Fruit fly (Drosophila melanogaster): Measurements from ENCODE around the gene CG9777.

Gene CG9777

dm6 chrX:16651098-16651497, 19.1 kb upstream of the CG9777 start, which contains the start of the genes CG32573 and CG42512 (continued):
- no peak for TF ChIP-seq CG10431 (GFP tag; optimal IDR thresholded peaks at IDR 0.05)
- TF ChIP-seq stwl (tag; optimal IDR thresholded peaks at IDR 0.05), result peak; percentile 95
- TF ChIP-seq ara (GFP tag; IDR thresholded peaks at IDR 0.05), result no peak
- peak; percentile 38 for TF ChIP-seq CTCF (GFP tag; optimal IDR thresholded peaks at IDR 0.05)
- TF ChIP-seq maf-S (GFP tag; optimal IDR thresholded peaks at IDR 0.05), result no peak
- peak; percentile 63 for TF ChIP-seq hbn (GFP tag; IDR thresholded peaks at IDR 0.05; ENCODE audit: partially characterized antibody)
- peak; percentile 74 for TF ChIP-seq tna (GFP tag; IDR thresholded peaks at IDR 0.05; ENCODE audit: partially characterized antibody)
- TF ChIP-seq CG1603 (tag; optimal IDR thresholded peaks at IDR 0.05), result peak; percentile 79
- peak; percentile 77 for TF ChIP-seq CG9437 (GFP tag; optimal IDR thresholded peaks at IDR 0.05)
- peak; percentile 77 for TF ChIP-seq Dref (GFP tag; IDR thresholded peaks at IDR 0.05)
- TF ChIP-seq sima (GFP tag; optimal IDR thresholded peaks at IDR 0.05), result no peak
- TF ChIP-seq slou (GFP tag; optimal IDR thresholded peaks at IDR 0.05), result no peak
- TF ChIP-seq CG30020 (tag; optimal IDR thresholded peaks at IDR 0.05), result peak; percentile 19
- no peak for TF ChIP-seq CG15696 (tag; optimal IDR thresholded peaks at IDR 0.05)
- TF ChIP-seq ftz-f1 (GFP tag; optimal IDR thresholded peaks at IDR 0.05), result no peak
- peak; percentile 78 for TF ChIP-seq CG9797 (GFP tag; optimal IDR thresholded peaks at IDR 0.05)
- TF ChIP-seq sob (GFP tag; IDR thresholded peaks at IDR 0.05), result 0 out of 2 replicates have a peak, but pooled peaks have one; percentile 23
- TF ChIP-seq CG31388 (GFP tag; optimal IDR thresholded peaks at IDR 0.05), result no peak
- no peak for TF ChIP-seq dan (GFP tag; IDR thresholded peaks at IDR 0.05)
- TF ChIP-seq amos (GFP tag; IDR thresholded peaks at IDR 0.05; ENCODE audit: partially characterized antibody), result peak; percentile 75
- peak; percentile 95 for TF ChIP-seq Dp (GFP tag; optimal IDR thresholded peaks at IDR 0.05)
- TF ChIP-seq CG17186 (GFP tag; optimal IDR thresholded peaks at IDR 0.05), result no peak
- peak; percentile 11 for TF ChIP-seq MESR4 (GFP tag; optimal IDR thresholded peaks at IDR 0.05)
- TF ChIP-seq nmo (GFP tag; optimal IDR thresholded peaks at IDR 0.05), result peak; percentile 23
- peak; percentile 26 for TF ChIP-seq CG3995 (GFP tag; optimal IDR thresholded peaks at IDR 0.05)
- no peak for TF ChIP-seq tgo (GFP tag; IDR thresholded peaks at IDR 0.05)
- peak; percentile 75 for TF ChIP-seq Dll (GFP tag; IDR thresholded peaks at IDR 0.05; ENCODE audit: partially characterized antibody)
- peak; percentile 24 for TF ChIP-seq CG15601 (tag; optimal IDR thresholded peaks at IDR 0.05)
- TF ChIP-seq grau (tag; optimal IDR thresholded peaks at IDR 0.05), result no peak
- TF ChIP-seq vnd (GFP tag; IDR thresholded peaks at IDR 0.05; ENCODE audit: partially characterized antibody), result 0 out of 3 replicates have a peak, but pooled peaks have one; percentile 52
- TF ChIP-seq Scr (GFP tag; IDR thresholded peaks at IDR 0.05; ENCODE audit: partially characterized antibody), result peak; percentile 65
- TF ChIP-seq CG34224 (GFP tag; IDR thresholded peaks at IDR 0.05; ENCODE audit: partially characterized antibody), result peak; percentile 79
- TF ChIP-seq Ets65A (GFP tag), result peak; percentile 62
- peak; percentile 79 for TF ChIP-seq Bgb (GFP tag; IDR thresholded peaks at IDR 0.05; ENCODE audit: partially characterized antibody)
- peak; percentile 49 for TF ChIP-seq HmgZ (tag; optimal IDR thresholded peaks at IDR 0.05)
- peak; percentile 20 for TF ChIP-seq phol (tag; optimal IDR thresholded peaks at IDR 0.05)
- no peak for TF ChIP-seq sr (GFP tag; IDR thresholded peaks at IDR 0.05)
- TF ChIP-seq CG13287 (GFP tag; IDR thresholded peaks at IDR 0.05; ENCODE audit: partially characterized antibody), result peak; percentile 83
- TF ChIP-seq B-H2 (GFP tag; optimal IDR thresholded peaks at IDR 0.05), result peak; percentile 43
- TF ChIP-seq Lhr (GFP tag; optimal IDR thresholded peaks at IDR 0.05), result peak; percentile 39
- peak; percentile 6 for TF ChIP-seq sens (GFP tag)
- TF ChIP-seq CG8290 (GFP tag; optimal IDR thresholded peaks at IDR 0.05), result no peak
- TF ChIP-seq CG8290 (tag; optimal IDR thresholded peaks at IDR 0.05), result peak in 1 of 2 experiments; percentile 71
- TF ChIP-seq Myb (GFP tag; optimal IDR thresholded peaks at IDR 0.05), result peak; percentile 24
- peak; percentile 23 for TF ChIP-seq CG12391 (tag; optimal IDR thresholded peaks at IDR 0.05)
- TF ChIP-seq row (GFP tag; IDR thresholded peaks at IDR 0.05), result peak; percentile 12; the same call in 1 of the 3 replicates
- no peak for TF ChIP-seq onecut (GFP tag; IDR thresholded peaks at IDR 0.05)
- peak; percentile 62; the same call in 2 of the 3 replicates for TF ChIP-seq CG6791 (GFP tag; IDR thresholded peaks at IDR 0.05; ENCODE audit: partially characterized antibody)
- no peak for TF ChIP-seq pho (GFP tag; optimal IDR thresholded peaks at IDR 0.05)
- TF ChIP-seq zfh2 (GFP tag; optimal IDR thresholded peaks at IDR 0.05), result no peak
- no peak for TF ChIP-seq CG9215 (GFP tag; IDR thresholded peaks at IDR 0.05)
